Worm (Caenorhabditis elegans): ENCODE measurements around the gene bath-24.

bath-24 gene

DNA sequence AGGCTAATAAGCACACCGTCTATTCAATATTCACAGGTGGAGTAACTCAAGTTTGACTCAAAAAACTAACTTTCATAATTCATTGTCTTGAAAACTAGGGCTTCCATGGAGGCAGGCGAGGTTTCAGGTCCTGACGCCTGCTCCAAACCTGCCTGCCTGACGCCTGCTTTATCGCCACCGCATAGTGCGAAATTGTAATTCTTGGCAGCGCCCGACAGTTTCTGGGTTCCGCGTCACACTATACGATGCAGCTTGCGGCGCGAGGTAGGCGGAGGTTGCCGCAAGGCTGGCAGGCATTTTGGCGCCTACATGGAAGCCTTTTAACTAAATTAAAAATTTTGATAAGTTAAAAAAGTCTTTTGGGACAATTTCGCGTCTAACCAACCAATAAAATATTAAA lies 41.8 kb upstream of the bath-24 start:
- no peak for TF ChIP-seq alr-1 (tag; optimal IDR thresholded peaks at IDR 0.05)
- TF ChIP-seq sem-4 (tag; optimal IDR thresholded peaks at IDR 0.05), result no peak
- TF ChIP-seq unc-55 (GFP tag; optimal IDR thresholded peaks at IDR 0.05), result no peak
- no peak for TF ChIP-seq ztf-1 (GFP tag; conservative IDR thresholded peaks at IDR 0.05)
- TF ChIP-seq nhr-10 (tag; optimal IDR thresholded peaks at IDR 0.05), result no peak
- no peak for TF ChIP-seq lsy-2 (tag; optimal IDR thresholded peaks at IDR 0.05)
- no peak for TF ChIP-seq snpc-4 (tag; optimal IDR thresholded peaks at IDR 0.05)
- no peak for TF ChIP-seq lin-39 (tag; optimal IDR thresholded peaks at IDR 0.05)

DNA sequence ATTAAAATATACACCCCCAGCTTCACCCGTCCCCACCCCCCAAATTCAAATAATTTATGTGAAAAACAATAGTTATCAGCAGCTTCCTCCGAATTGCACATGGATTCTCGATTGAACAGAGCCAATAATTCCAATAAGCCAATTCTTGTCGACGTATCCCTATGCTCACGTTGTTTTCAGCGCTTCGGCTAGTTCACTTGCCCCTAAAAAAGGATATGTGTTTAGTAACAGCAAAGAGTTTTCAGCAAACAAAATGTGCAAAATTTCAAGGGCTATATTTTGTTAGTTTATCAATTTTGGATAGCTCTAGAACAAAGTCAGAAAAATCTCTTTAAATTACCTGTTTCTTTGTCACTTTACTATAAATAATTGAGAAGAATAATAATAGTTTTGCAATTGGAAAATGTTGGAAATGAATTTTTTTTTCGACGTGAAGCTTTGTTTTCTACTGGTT lies 38.3 kb upstream of the bath-24 start, which contains the start of the genes T16A1.5 and fbxc-49:
TSS of gene T16A1.5 (minus strand) at position 101 of the 454 bp plus-strand sequence.
TSS of gene fbxc-49 (plus strand) at position 404 of the 454 bp plus-strand sequence.
- TF ChIP-seq ztf-1 (GFP tag; conservative IDR thresholded peaks at IDR 0.05) (no peak), dmd-4 (tag; optimal IDR thresholded peaks at IDR 0.05) (no peak), mab-5 (tag; optimal IDR thresholded peaks at IDR 0.05) (no peak), ama-1 (optimal IDR thresholded peaks at IDR 0.05) (no peak), nhr-129 (tag; optimal IDR thresholded peaks at IDR 0.05) (no peak), elt-1 (tag; optimal IDR thresholded peaks at IDR 0.05) (no peak), mbf-1 (tag; optimal IDR thresholded peaks at IDR 0.05) (no peak), egl-27 (tag; optimal IDR thresholded peaks at IDR 0.05) (no peak)

DNA sequence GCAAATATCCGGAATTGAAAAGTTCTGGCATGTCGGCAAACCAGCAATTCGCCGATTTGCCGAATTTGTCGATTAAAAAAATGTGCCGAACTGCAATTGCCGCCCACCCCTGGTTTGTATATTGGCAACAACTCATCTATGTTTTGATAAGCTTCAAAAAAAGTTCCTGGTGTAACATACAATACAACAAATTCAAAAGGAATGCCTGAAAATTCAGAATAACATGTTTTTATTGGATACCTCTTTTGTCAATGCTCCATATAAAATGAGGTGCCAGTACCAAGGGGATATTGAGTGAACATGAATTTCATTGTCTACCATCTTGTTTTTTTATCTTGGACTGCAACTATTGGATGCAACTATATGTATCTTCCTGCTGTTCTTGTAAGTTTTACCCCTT lies 35.9 kb upstream of the bath-24 start, which contains the start of gene T16A1.4:
TSS of gene T16A1.4 (plus strand) at position 301 of the 400 bp plus-strand sequence.
- no peak for TF ChIP-seq snpc-4 (tag; optimal IDR thresholded peaks at IDR 0.05)
- TF ChIP-seq dmd-4 (tag; optimal IDR thresholded peaks at IDR 0.05), result no peak
- no peak for TF ChIP-seq unc-39 (tag; optimal IDR thresholded peaks at IDR 0.05)
- TF ChIP-seq nhr-25 (tag; optimal IDR thresholded peaks at IDR 0.05), result no peak
- TF ChIP-seq lin-39 (tag; optimal IDR thresholded peaks at IDR 0.05), result no peak
- TF ChIP-seq sma-3 (GFP tag; optimal IDR thresholded peaks at IDR 0.05), result no peak

DNA sequence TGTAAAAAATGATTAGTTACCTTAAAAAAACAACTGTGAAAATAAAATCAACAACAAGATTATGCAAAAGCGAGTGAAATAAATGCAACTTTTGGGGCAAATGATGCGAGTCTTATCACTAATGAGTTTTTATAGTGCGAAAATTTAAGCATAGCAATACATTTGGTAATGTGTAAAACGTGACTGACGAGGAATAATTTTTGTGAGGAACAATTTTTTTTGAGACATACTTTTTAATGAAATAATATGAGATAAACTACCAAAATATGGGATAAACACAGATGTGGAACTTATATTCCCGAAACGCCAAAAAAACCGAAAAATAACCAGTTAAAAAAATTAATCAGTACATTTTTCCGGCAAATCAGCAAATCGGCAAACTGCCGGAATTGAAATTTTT lies 35.0 kb upstream of the bath-24 start, which contains the start of gene F07E5.9:
TSS of gene F07E5.9 (minus strand) at position 101 of the 400 bp plus-strand sequence.
- no peak for TF ChIP-seq sem-4 (tag; optimal IDR thresholded peaks at IDR 0.05)
- no peak for TF ChIP-seq ceh-16 (tag; optimal IDR thresholded peaks at IDR 0.05)
- no peak for TF ChIP-seq unc-55 (GFP tag; optimal IDR thresholded peaks at IDR 0.05)
- no peak for TF ChIP-seq sma-9 (GFP tag; optimal IDR thresholded peaks at IDR 0.05)
- TF ChIP-seq sma-9 (tag; optimal IDR thresholded peaks at IDR 0.05), result no peak
- no peak for TF ChIP-seq elt-3 (tag; optimal IDR thresholded peaks at IDR 0.05)
- no peak for TF ChIP-seq ztf-1 (GFP tag; conservative IDR thresholded peaks at IDR 0.05)
- TF ChIP-seq nhr-21 (tag; optimal IDR thresholded peaks at IDR 0.05), result no peak

DNA sequence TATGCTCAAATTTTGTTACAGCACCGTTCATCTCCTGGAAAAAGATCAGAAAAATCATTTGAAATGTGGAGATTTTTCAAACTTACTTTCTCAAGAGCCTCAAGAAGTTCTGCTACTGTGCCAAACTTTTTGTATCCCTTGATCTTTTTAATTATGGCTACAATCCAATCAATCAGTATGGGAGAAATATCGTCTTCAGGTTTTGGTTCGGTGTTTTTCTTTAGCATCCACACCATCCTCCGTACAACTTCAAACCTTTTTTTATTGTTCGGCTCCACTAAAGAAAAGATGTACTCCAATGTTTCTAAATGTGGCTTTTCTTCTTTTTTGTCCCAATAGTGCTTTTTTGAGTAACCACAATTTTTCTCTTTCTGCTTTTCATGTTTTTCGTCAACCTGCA lies 31.1 kb upstream of the bath-24 start:
- TF ChIP-seq unc-62 (GFP tag; optimal IDR thresholded peaks at IDR 0.05) (no peak), blmp-1 (tag; optimal IDR thresholded peaks at IDR 0.05; ENCODE audit: insufficient read depth) (no peak), nhr-77 (tag; optimal IDR thresholded peaks at IDR 0.05) (no peak), Y55F3AM.14 (GFP tag; optimal IDR thresholded peaks at IDR 0.05) (no peak)

DNA sequence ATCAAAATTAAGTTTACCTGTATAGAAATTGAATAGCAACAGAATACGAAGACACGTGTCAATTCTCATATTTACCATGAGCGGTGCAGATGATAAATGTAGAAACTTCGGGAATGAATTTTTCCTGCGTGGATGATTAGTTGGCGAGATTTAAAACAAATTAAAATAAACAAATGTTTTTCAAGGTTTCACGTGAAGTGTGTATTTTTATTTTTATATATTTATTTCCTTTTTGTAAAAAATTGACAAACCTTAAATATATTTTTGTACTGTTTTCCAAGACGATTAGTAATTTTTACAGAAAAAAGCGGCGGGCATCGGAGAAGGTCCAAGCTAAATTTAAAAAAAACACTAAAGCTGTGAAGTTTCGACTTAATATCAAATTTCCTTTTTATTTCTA lies 30.1 kb upstream of the bath-24 start, which contains the start of gene F07E5.8:
TSS of gene F07E5.8 (minus strand) at position 101 of the 400 bp plus-strand sequence.
- no peak for TF ChIP-seq unc-62 (GFP tag; optimal IDR thresholded peaks at IDR 0.05)
- no peak for TF ChIP-seq elt-3 (tag; optimal IDR thresholded peaks at IDR 0.05)
- TF ChIP-seq ztf-1 (GFP tag; conservative IDR thresholded peaks at IDR 0.05), result no peak
- no peak for TF ChIP-seq nhr-10 (tag; optimal IDR thresholded peaks at IDR 0.05)
- no peak for TF ChIP-seq nhr-77 (tag; optimal IDR thresholded peaks at IDR 0.05)
- TF ChIP-seq sma-9 (GFP tag; optimal IDR thresholded peaks at IDR 0.05), result no peak
- no peak for TF ChIP-seq sma-9 (tag; optimal IDR thresholded peaks at IDR 0.05)
- no peak for TF ChIP-seq ceh-82 (tag; optimal IDR thresholded peaks at IDR 0.05)

DNA sequence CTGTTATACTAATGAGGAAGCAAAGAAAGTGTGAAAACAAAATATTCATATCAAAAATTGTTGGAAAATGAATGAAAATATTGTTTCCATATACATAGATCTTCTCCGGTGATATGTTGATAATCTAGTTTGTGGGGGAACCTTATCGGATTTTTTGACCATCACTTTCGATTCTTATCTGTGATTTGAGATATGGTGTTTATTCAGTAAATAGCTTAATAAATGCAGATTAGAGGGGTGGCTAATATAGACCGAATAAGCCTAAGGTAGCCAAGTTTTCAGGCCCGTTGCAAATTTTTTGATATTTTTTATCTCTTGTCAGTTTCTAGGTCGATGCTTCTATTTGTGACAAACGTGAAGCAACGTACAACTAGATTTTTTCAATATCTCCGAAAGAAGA lies 26.0 kb upstream of the bath-24 start, which contains the start of gene F07E5.7:
TSS of gene F07E5.7 (minus strand) at position 101 of the 400 bp plus-strand sequence.
- TF ChIP-seq skn-1 (tag; optimal IDR thresholded peaks at IDR 0.05) (no peak), ztf-11 (tag; optimal IDR thresholded peaks at IDR 0.05) (no peak), dmd-4 (tag; optimal IDR thresholded peaks at IDR 0.05) (no peak), nhr-25 (tag; optimal IDR thresholded peaks at IDR 0.05) (no peak), peb-1 (tag; optimal IDR thresholded peaks at IDR 0.05) (no peak), ztf-1 (GFP tag; conservative IDR thresholded peaks at IDR 0.05) (no peak)

All from whole organism, L2 larva.